Worm (Caenorhabditis elegans): ENCODE results near the gene C42D4.3.

DNA sequence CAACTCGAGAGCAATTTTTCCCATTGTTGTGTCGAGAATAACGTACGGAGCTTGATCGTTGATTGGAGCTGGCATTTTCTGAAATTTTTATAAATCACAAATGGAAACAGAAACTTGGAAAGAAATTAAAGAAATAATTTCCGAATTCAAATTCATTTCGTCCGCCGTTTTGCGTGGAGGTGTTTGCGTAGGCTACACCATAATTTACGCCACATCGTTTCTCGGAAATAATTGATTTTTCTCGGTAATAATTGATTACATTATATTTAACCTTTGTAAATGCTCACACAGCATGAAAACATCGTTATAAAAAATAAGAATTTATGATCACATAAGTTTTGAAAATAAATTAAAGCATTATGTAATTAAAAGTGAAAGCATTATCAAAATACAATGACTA lies 45.9 kb upstream of the C42D4.3 start, which contains the start of gene cyn-12:
- TF ChIP-seq dpl-1 (GFP tag; optimal IDR thresholded peaks at IDR 0.05): peak; percentile 33
- TF ChIP-seq nhr-237 (tag; optimal IDR thresholded peaks at IDR 0.05): no peak
- no peak for TF ChIP-seq nhr-11 (tag; optimal IDR thresholded peaks at IDR 0.05)
- no peak for TF ChIP-seq D1046.2 (GFP tag; IDR thresholded peaks at IDR 0.05)
- TF ChIP-seq pqm-1 (tag; optimal IDR thresholded peaks at IDR 0.05): no peak
- TF ChIP-seq ceh-62 (tag; optimal IDR thresholded peaks at IDR 0.05): no peak
- TF ChIP-seq ceh-28 (tag; optimal IDR thresholded peaks at IDR 0.05): no peak
- no peak for TF ChIP-seq R02D3.7 (tag; optimal IDR thresholded peaks at IDR 0.05)
- no peak for TF ChIP-seq daf-16 (GFP tag; optimal IDR thresholded peaks at IDR 0.05)
- TF ChIP-seq daf-16 (tag; optimal IDR thresholded peaks at IDR 0.05): no peak
- TF ChIP-seq nhr-6 (tag; optimal IDR thresholded peaks at IDR 0.05): no peak

All from whole organism, L4 larva.